Worm (Caenorhabditis elegans): ENCODE data around the gene ampd-1.

- TF ChIP-seq lin-35 (GFP tag; optimal IDR thresholded peaks at IDR 0.05) (peak; percentile 31 to 37), nhr-20 (tag; optimal IDR thresholded peaks at IDR 0.05) (peak; percentile 39), snpc-4 (tag; optimal IDR thresholded peaks at IDR 0.05) (peak; percentile 38), lin-39 (tag; optimal IDR thresholded peaks at IDR 0.05) (no peak), ceh-82 (tag; optimal IDR thresholded peaks at IDR 0.05) (peak in 1 of 3 experiments; percentile 20), unc-130 (tag; optimal IDR thresholded peaks at IDR 0.05) (no peak), unc-62 (GFP tag; optimal IDR thresholded peaks at IDR 0.05) (no peak), unc-86 (tag; optimal IDR thresholded peaks at IDR 0.05) (peak; percentile 40), egl-27 (tag; optimal IDR thresholded peaks at IDR 0.05) (no peak)
These were observed 2.0 kb upstream of the ampd-1 start for ce11 chrII:5200987-5201582.
